Fruit fly (Drosophila melanogaster): ENCODE data around the gene Scsalpha1.

Scsalpha1 gene

dm6 chr3L:3802677-3803076, 11.3 kb upstream of the Scsalpha1 start (continued):
- peak; percentile 90 for TF ChIP-seq CG13894 (tag; optimal IDR thresholded peaks at IDR 0.05)
- peak; percentile 49 for TF ChIP-seq Dad (GFP tag; optimal IDR thresholded peaks at IDR 0.05)
- TF ChIP-seq CG1832 (GFP tag; optimal IDR thresholded peaks at IDR 0.05), result no peak
- peak; percentile 40 for TF ChIP-seq emc (GFP tag; optimal IDR thresholded peaks at IDR 0.05)
- peak; percentile 4 for TF ChIP-seq trem (tag; optimal IDR thresholded peaks at IDR 0.05)
- TF ChIP-seq Nf-YA (GFP tag; IDR thresholded peaks at IDR 0.05), result peak; percentile 42; the same call in 1 of the 2 replicates
- peak; percentile 48 for TF ChIP-seq danr (GFP tag; IDR thresholded peaks at IDR 0.05)
- peak; percentile 60 for TF ChIP-seq org-1 (GFP tag; optimal IDR thresholded peaks at IDR 0.05)
- no peak for TF ChIP-seq CG16813 (GFP tag; IDR thresholded peaks at IDR 0.05; ENCODE audit: partially characterized antibody)
- peak; percentile 73 for TF ChIP-seq CG8944 (GFP tag; optimal IDR thresholded peaks at IDR 0.05)
- peak; percentile 42 for TF ChIP-seq CG10462 (GFP tag; optimal IDR thresholded peaks at IDR 0.05)
- peak; percentile 69 for TF ChIP-seq CG10366 (GFP tag; IDR thresholded peaks at IDR 0.05)
- peak; percentile 69 for TF ChIP-seq fd3F (GFP tag; optimal IDR thresholded peaks at IDR 0.05)
- TF ChIP-seq CG7357 (GFP tag; IDR thresholded peaks at IDR 0.05), result peak; percentile 48; the same call in 1 of the 3 replicates
- TF ChIP-seq Hmr (GFP tag; optimal IDR thresholded peaks at IDR 0.05), result peak; percentile 91
- TF ChIP-seq Hr51 (GFP tag; optimal IDR thresholded peaks at IDR 0.05), result peak; percentile 69 to 79
- TF ChIP-seq Hey (tag; optimal IDR thresholded peaks at IDR 0.05), result peak; percentile 69
- peak; percentile 66; the same call in 1 of the 2 replicates for TF ChIP-seq chm (GFP tag; IDR thresholded peaks at IDR 0.05)
- TF ChIP-seq CG18476 (GFP tag; optimal IDR thresholded peaks at IDR 0.05), result peak; percentile 23
- TF ChIP-seq GATAe (GFP tag; conservative IDR thresholded peaks at IDR 0.05), result no peak
- no peak for TF ChIP-seq Scr (GFP tag; IDR thresholded peaks at IDR 0.05; ENCODE audit: partially characterized antibody)
- TF ChIP-seq CG17568 (GFP tag; optimal IDR thresholded peaks at IDR 0.05), result peak; percentile 68
- TF ChIP-seq mirr (GFP tag; optimal IDR thresholded peaks at IDR 0.05), result peak; percentile 34
- peak; percentile 74 for TF ChIP-seq CG11695 (GFP tag; IDR thresholded peaks at IDR 0.05)
- TF ChIP-seq slbo (GFP tag; IDR thresholded peaks at IDR 0.05), result peak; percentile 92
- peak; percentile 23 for TF ChIP-seq maf-S (GFP tag; optimal IDR thresholded peaks at IDR 0.05)
- TF ChIP-seq cato (GFP tag; optimal IDR thresholded peaks at IDR 0.05; ENCODE audit: borderline replicate concordance), result peak; percentile 9
- TF ChIP-seq Med (GFP tag), result peak; percentile 98
- TF ChIP-seq CG10267 (tag; optimal IDR thresholded peaks at IDR 0.05), result peak; percentile 26
- no peak for TF ChIP-seq D (optimal IDR thresholded peaks at IDR 0.05)
- TF ChIP-seq D (GFP tag; optimal IDR thresholded peaks at IDR 0.05), result peak; percentile 15
- peak in 1 of 2 experiments; percentile 8 for TF ChIP-seq crp (GFP tag; optimal IDR thresholded peaks at IDR 0.05)
- no peak for TF ChIP-seq CTCF (GFP tag; optimal IDR thresholded peaks at IDR 0.05)
- no peak for TF ChIP-seq sc (optimal IDR thresholded peaks at IDR 0.05)
- peak; percentile 3 for TF ChIP-seq sc (GFP tag; optimal IDR thresholded peaks at IDR 0.05)
- no peak for TF ChIP-seq Bgb (GFP tag; IDR thresholded peaks at IDR 0.05; ENCODE audit: partially characterized antibody)
- no peak; the same call in 1 of the 2 replicates for TF ChIP-seq peb (GFP tag; IDR thresholded peaks at IDR 0.05)
- TF ChIP-seq cas (GFP tag; IDR thresholded peaks at IDR 0.05), result peak; percentile 58; the same call in 1 of the 2 replicates
- TF ChIP-seq CG8290 (GFP tag; optimal IDR thresholded peaks at IDR 0.05), result no peak
- peak in 1 of 2 experiments; percentile 95 for TF ChIP-seq CG8290 (tag; optimal IDR thresholded peaks at IDR 0.05)
- TF ChIP-seq CG7839 (tag; optimal IDR thresholded peaks at IDR 0.05), result peak; percentile 77
- TF ChIP-seq CG3407 (GFP tag; optimal IDR thresholded peaks at IDR 0.05), result no peak
- TF ChIP-seq dmrt99B (tag; optimal IDR thresholded peaks at IDR 0.05), result peak; percentile 71
- TF ChIP-seq trh (GFP tag; optimal IDR thresholded peaks at IDR 0.05), result no peak
- TF ChIP-seq pb (GFP tag; optimal IDR thresholded peaks at IDR 0.05), result peak; percentile 56
- peak; percentile 86 for TF ChIP-seq ERR (GFP tag; optimal IDR thresholded peaks at IDR 0.05)
- peak; percentile 73 for TF ChIP-seq CG11085 (GFP tag; IDR thresholded peaks at IDR 0.05)
- no peak for TF ChIP-seq usp (GFP tag; optimal IDR thresholded peaks at IDR 0.05)
- peak; percentile 67 for TF ChIP-seq CG1233 (GFP tag; optimal IDR thresholded peaks at IDR 0.05)
- no peak for TF ChIP-seq btn (GFP tag; optimal IDR thresholded peaks at IDR 0.05)
- TF ChIP-seq CG17328 (GFP tag; IDR thresholded peaks at IDR 0.05), result peak; percentile 73
- peak; percentile 56; the same call in 2 of the 3 replicates for TF ChIP-seq CG2889 (GFP tag; IDR thresholded peaks at IDR 0.05)

Measured in whole organism, embryonic.